Worm (Caenorhabditis elegans) whole organism, L1 larva: ENCODE data around the gene rabr-1.

ENCODE experiments used
- ama-1 ChIP-seq: fragments of 150-350 bp; optimal IDR thresholded peaks from 2 replicates; lab custom pipeline; 2014
- fos-1 ChIP-seq: fragments of 150-350 bp; optimal IDR thresholded peaks from 2 replicates; lab custom pipeline; 2014; ENCODE audit warnings: missing biosample characterization, missing genetic modification characterization
- irx-1 ChIP-seq: sonication (generic microtip); optimal IDR thresholded peaks from 2 replicates; lab custom pipeline; 2016; ENCODE audit warnings: missing genetic modification characterization, missing compliant biosample characterization
- lir-3 ChIP-seq: sonication (generic microtip); optimal IDR thresholded peaks from 2 replicates; lab custom pipeline; 2016; ENCODE audit warnings: mild to moderate bottlenecking, missing genetic modification characterization, moderate library complexity, missing compliant biosample characterization; ENCODE audit not compliant: poor library complexity
- nhr-71 ChIP-seq: sonication (generic microtip); optimal IDR thresholded peaks from 2 replicates; lab custom pipeline; 2016; ENCODE audit warnings: mild to moderate bottlenecking, missing genetic modification characterization, moderate library complexity, missing compliant biosample characterization
- pqm-1 ChIP-seq: sonication (generic microtip); optimal IDR thresholded peaks from 3 replicates; lab custom pipeline; 2017; ENCODE audit warnings: missing biosample characterization, missing genetic modification characterization
- unc-130 ChIP-seq: fragments of 150-350 bp; optimal IDR thresholded peaks from 2 replicates; lab custom pipeline; 2017; ENCODE audit warnings: missing biosample characterization, missing genetic modification characterization, inconsistent platforms

DNA sequence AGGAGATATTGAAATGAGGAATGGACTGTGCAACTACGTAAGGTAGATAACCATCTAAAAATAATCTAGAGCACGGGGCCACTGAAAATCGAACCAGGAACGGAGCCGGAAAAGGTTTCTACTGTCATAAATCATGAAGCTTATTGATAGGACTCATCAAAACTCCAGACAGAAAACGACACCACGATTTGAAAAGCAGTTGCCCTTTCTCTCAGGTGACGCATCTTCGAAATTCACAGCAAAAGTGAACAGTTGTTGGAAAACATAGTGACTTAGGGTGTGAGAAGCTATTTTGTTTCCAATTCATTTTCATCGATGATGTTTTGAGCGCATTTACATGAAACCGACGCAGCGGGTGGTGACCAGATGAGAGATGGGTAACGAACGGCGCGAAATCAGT, 43.7 kb upstream of the rabr-1 start:
- TF ChIP-seq irx-1 (tag; lab: Kevin White, UChicago) (no peak), fos-1 (tag; lab: Kevin White, UChicago) (no peak), pqm-1 (tag; lab: Kevin White, UChicago) (no peak), ama-1 (lab: Kevin White, UChicago) (no peak), nhr-71 (tag; lab: Kevin White, UChicago) (peak; percentile 24), lir-3 (tag; lab: Kevin White, UChicago) (no peak), unc-130 (tag; lab: Kevin White, UChicago) (no peak)
